Fruit fly (Drosophila melanogaster): ENCODE results near the gene CG5895.

DNA sequence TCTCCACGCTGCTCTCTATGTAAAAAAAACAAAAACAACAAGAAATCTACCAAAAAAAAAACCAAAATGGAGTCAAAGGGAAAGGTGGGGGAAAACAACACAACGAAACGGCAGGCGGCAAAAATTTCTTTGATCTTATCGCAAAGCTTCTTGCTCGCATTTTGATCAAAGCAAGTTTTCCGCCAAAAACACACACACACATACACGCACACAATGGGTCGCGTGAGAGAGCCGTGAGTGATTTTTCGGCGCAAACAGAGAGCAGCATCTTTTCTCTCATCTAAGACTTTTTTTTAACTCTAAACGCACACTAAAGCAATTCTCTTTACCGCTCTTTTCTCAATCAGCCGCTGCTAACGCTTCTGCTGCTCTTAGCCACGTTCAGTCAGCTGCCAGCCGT, 6.4 kb upstream of the CG5895 start:
- TF ChIP-seq CG12071 (GFP tag; optimal IDR thresholded peaks at IDR 0.05) (no peak), CG12104 (GFP tag; optimal IDR thresholded peaks at IDR 0.05) (no peak), toy (GFP tag; IDR thresholded peaks at IDR 0.05) (no peak), CG17612 (GFP tag; IDR thresholded peaks at IDR 0.05) (no peak), CG9876 (GFP tag; optimal IDR thresholded peaks at IDR 0.05) (no peak), klu (GFP tag; IDR thresholded peaks at IDR 0.05) (no peak), abd-A (tag; optimal IDR thresholded peaks at IDR 0.05) (no peak), Atf6 (GFP tag; IDR thresholded peaks at IDR 0.05) (no peak), btn (GFP tag; optimal IDR thresholded peaks at IDR 0.05) (no peak), CG8924 (tag; optimal IDR thresholded peaks at IDR 0.05) (no peak), CG18764 (GFP tag; optimal IDR thresholded peaks at IDR 0.05) (no peak), MTF-1 (GFP tag; optimal IDR thresholded peaks at IDR 0.05; ENCODE audit: borderline replicate concordance) (no peak), CG15601 (tag; optimal IDR thresholded peaks at IDR 0.05) (no peak), CG7786 (GFP tag; optimal IDR thresholded peaks at IDR 0.05) (no peak)
